Worm (Caenorhabditis elegans) whole organism, early embryonic: Measurements from ENCODE around the gene W06G6.11.

ENCODE experiments used
- B0310.2 ChIP-seq: sonication (generic microtip); optimal IDR thresholded peaks from 2 replicates; lab custom pipeline; 2016; ENCODE audit warnings: mild to moderate bottlenecking, missing genetic modification characterization, missing compliant biosample characterization
- F13C5.2 ChIP-seq: sonication (generic microtip); optimal IDR thresholded peaks from 2 replicates; lab custom pipeline; 2017; ENCODE audit warnings: mild to moderate bottlenecking, missing genetic modification characterization, inconsistent platforms, missing compliant biosample characterization
- aly-1 ChIP-seq: sonication (generic microtip); optimal IDR thresholded peaks from 2 replicates; lab custom pipeline; 2016; ENCODE audit warnings: missing genetic modification characterization, missing compliant biosample characterization
- ama-1 ChIP-seq: fragments of 150-350 bp; optimal IDR thresholded peaks from 2 replicates; lab custom pipeline; 2014
- ceh-36 ChIP-seq: sonication (generic microtip); optimal IDR thresholded peaks from 2 replicates; lab custom pipeline; 2016; ENCODE audit warnings: missing genetic modification characterization, inconsistent platforms, missing compliant biosample characterization
- ets-7 ChIP-seq: sonication (generic microtip); optimal IDR thresholded peaks from 2 replicates; lab custom pipeline; 2016; ENCODE audit warnings: missing genotype, missing genetic modification characterization, missing compliant biosample characterization
- flt-1 ChIP-seq: fragments of 200-800 bp; sonication (Bioruptor generic); IDR thresholded peaks from 2 replicates; pipeline ENCODE4 v1.3.6; 2022; ENCODE audit warnings: missing genetic modification characterization, missing compliant biosample characterization
- hmbx-1 ChIP-seq: sonication (generic microtip); optimal IDR thresholded peaks from 2 replicates; lab custom pipeline; 2016; ENCODE audit warnings: mild to moderate bottlenecking, missing genetic modification characterization, missing compliant biosample characterization
- hmg-4 ChIP-seq: fragments of 200-800 bp; sonication (Bioruptor generic); optimal IDR thresholded peaks from 2 replicates; lab custom pipeline; 2018; ENCODE audit warnings: mild to moderate bottlenecking, missing genetic modification characterization, missing compliant biosample characterization
- hnd-1 ChIP-seq: sonication (generic microtip); optimal IDR thresholded peaks from 2 replicates; lab custom pipeline; 2016; ENCODE audit warnings: missing genetic modification characterization, missing compliant biosample characterization
- pes-1 ChIP-seq: fragments of 200-800 bp; sonication (Bioruptor generic); IDR thresholded peaks from 2 replicates; pipeline ENCODE4 v1.3.6; 2022; ENCODE audit warnings: missing genetic modification reagents, missing genetic modification characterization, missing compliant biosample characterization
- scrt-1 ChIP-seq: fragments of 200-800 bp; sonication (Bioruptor generic); IDR thresholded peaks from 2 replicates; pipeline ENCODE4 v1.3.6; 2022; ENCODE audit warnings: missing genetic modification characterization, missing compliant biosample characterization
- sea-1 ChIP-seq: fragments of 200-800 bp; sonication (Bioruptor generic); conservative IDR thresholded peaks from 2 replicates; pipeline ENCODE4 v1.3.6; 2022; ENCODE audit warnings: missing genetic modification characterization, missing compliant biosample characterization

DNA sequence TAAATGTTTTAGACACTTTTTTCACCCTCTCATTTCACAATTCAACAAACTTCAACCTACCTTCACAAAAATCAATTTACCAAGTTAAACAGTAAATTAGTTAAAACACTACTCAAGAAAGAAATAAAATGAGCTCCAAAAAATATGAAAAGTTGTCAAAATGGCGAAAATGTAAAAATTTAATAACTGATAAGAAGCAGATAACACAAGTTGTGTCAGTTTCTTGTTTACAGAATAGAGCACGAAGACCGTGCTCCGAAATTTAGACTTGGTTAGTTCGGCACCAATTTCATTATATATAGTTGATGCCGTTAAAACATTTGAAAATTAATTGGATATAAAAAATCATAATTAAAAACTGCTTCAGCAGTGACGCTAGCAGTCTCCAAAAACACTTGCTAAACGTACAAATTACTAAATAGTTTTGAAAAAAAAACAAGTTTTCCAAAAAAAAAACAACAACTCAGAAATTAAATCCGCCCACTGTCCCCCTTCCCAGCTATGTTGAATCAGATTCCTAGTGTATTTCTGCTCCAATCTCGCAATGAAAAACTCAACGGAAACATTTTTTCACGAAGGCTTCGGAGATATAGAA, 38.2 kb downstream of the W06G6.11 start, which contains the start of gene srw-54:
- no peak for TF ChIP-seq B0310.2 (tag; lab: Kevin White, UChicago)
- TF ChIP-seq flt-1: no peak
- no peak for TF ChIP-seq ama-1 (lab: Kevin White, UChicago)
- TF ChIP-seq aly-1 (tag; lab: Kevin White, UChicago): no peak
- TF ChIP-seq pes-1: no peak
- TF ChIP-seq hmbx-1 (tag; lab: Kevin White, UChicago): no peak
- no peak for TF ChIP-seq hmg-4
- TF ChIP-seq ceh-36 (tag; lab: Kevin White, UChicago): no peak
- no peak for TF ChIP-seq ets-7 (tag; lab: Kevin White, UChicago)
- TF ChIP-seq F13C5.2 (tag; lab: Kevin White, UChicago): no peak
- TF ChIP-seq sea-1 (GFP tag; lab: Robert Waterston, UW): no peak
- no peak for TF ChIP-seq scrt-1 (GFP tag; lab: Robert Waterston, UW)
- TF ChIP-seq hnd-1: no peak
